Worm (Caenorhabditis elegans): ENCODE measurements around the gene kgb-2.

The kgb-2 gene

DNA sequence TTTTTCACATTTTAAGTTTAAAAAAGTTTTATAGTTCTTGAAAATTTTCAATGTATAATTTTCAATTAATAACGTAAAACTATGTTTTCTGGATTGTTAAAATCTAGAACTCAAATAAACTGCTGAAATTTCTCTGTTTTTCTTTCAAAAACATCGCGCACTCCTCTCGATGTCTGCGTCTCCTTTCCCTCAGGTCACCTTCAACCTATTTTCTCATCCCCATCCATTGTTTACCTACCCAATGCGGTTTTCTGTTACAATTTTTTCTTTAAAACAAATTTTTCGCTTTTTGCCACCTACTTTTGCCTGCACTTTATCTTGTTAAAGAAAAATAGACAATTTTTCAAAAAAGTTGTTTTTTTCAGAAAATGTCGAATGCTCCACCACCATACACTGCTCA is 26.7 kb downstream of the kgb-2 start, which contains the start of gene ZC416.2:
Gene ZC416.2, plus strand, starts transcription at position 366 of the 400 bp plus-strand sequence.
- TF ChIP-seq med-1 (GFP tag; optimal IDR thresholded peaks at IDR 0.05; ENCODE audit: insufficient read depth) (no peak), cog-1 (tag; optimal IDR thresholded peaks at IDR 0.05) (no peak)

DNA sequence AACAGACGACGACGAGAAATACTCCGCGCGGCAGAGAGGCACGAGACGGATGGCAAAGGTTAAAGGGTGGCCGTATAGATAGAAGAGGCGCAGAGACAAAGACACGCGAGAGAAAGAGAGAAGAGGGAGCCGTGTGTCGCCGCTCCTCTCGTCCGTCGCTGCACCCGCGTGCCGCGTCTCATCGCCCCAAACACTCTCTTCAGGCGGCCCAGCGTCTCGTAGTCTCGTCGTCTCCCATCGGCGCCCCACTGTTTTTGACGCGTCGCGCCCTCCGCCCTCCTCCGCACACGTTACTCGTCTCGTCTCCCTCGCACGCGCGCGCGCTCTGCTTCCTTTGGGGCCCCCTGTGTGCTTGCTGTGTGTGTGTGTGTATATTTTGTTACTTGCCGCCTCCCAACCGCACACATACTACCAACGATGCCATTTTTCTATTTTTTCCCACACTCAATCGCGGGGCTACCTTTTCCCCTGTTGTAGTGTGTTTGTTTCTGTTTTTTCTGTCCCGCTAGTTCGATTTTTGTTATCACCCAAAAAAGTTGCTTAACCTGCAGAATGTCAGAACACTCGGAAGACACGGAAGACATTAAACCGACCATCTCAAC is 30.0 kb downstream of the kgb-2 start, which contains the start of gene madf-9:
Gene madf-9, plus strand, starts transcription at position 552 of the 602 bp plus-strand sequence.
- TF ChIP-seq flt-1 (GFP tag; IDR thresholded peaks at IDR 0.05) (peak; percentile 18; the same call in 1 of the 2 replicates), cog-1 (tag; optimal IDR thresholded peaks at IDR 0.05) (peak; percentile 12), ztf-23 (GFP tag; IDR thresholded peaks at IDR 0.05) (no peak), ref-1 (GFP tag; conservative IDR thresholded peaks at IDR 0.05) (0 out of 2 replicates have a peak, but pooled peaks have one; percentile 6)

DNA sequence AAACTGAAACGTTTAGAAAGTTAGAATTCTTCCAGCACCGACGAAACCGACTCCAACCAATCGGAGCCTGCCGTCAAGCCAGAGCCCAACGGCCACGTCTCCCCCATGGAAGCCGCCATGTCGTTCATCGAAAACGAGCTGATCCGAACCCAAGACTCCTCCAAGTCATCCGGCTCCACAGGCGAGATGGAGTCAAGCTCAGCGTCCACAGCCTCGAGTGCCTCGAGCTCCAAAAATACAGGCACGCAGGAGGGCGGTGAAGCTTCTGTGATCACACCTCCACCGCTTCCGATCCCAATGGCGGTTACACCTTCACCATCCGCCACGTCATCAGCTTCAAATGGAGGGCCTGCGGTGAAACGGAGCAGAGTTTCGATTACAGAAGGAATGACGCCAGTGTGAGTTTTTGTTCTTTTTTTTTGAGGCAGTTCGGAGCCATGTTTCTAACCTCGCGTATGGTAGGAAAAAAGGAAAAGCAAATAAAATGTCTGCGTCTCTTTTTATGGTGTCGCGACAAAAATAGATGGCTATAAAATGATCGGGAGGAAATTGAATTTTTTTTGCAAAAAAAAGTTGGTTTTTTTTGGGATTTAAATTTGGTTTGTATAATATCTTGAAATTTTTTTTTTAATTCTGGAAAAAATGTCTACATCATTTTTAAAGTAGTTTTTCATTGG is 31.8 kb downstream of the kgb-2 start:
- TF ChIP-seq med-1 (GFP tag; optimal IDR thresholded peaks at IDR 0.05; ENCODE audit: insufficient read depth) (no peak), T22C8.4 (GFP tag; IDR thresholded peaks at IDR 0.05) (no peak), ztf-29 (GFP tag; IDR thresholded peaks at IDR 0.05) (no peak), tab-1 (GFP tag; IDR thresholded peaks at IDR 0.05) (no peak), ztf-23 (GFP tag; IDR thresholded peaks at IDR 0.05) (no peak), flt-1 (GFP tag; IDR thresholded peaks at IDR 0.05) (no peak), cog-1 (tag; optimal IDR thresholded peaks at IDR 0.05) (no peak), ref-1 (GFP tag; conservative IDR thresholded peaks at IDR 0.05) (no peak), klf-2 (GFP tag; conservative IDR thresholded peaks at IDR 0.05) (no peak)

DNA sequence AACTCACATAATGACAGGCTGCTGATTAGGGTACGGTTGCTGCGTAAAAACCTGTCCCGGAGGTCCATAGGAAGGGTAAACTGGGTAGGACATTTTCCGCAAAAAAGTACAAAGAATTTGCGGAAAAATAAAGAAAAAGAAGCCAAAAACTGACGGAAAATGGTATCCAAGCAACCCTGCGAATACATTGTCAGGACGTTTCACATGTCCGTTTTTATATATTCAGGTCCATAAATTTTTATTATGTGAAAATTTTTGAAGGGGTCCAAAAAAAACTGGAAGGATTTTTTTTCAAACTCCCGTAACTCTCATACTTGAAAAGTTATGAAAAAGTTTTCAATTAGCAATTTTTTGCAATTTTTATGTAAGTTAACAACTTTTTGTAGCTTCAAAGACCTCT is 35.6 kb downstream of the kgb-2 start, which contains the start of gene CC8.3:
Gene CC8.3, minus strand, starts transcription at position 101 of the 400 bp plus-strand sequence.
- TF ChIP-seq ztf-23 (GFP tag; IDR thresholded peaks at IDR 0.05) (no peak), med-1 (GFP tag; optimal IDR thresholded peaks at IDR 0.05; ENCODE audit: insufficient read depth) (no peak), ztf-29 (GFP tag; IDR thresholded peaks at IDR 0.05) (no peak), T22C8.4 (GFP tag; IDR thresholded peaks at IDR 0.05) (no peak), tab-1 (GFP tag; IDR thresholded peaks at IDR 0.05) (no peak), cog-1 (tag; optimal IDR thresholded peaks at IDR 0.05) (no peak), ref-1 (GFP tag; conservative IDR thresholded peaks at IDR 0.05) (no peak), klf-2 (GFP tag; conservative IDR thresholded peaks at IDR 0.05) (no peak), flt-1 (GFP tag; IDR thresholded peaks at IDR 0.05) (no peak)

DNA sequence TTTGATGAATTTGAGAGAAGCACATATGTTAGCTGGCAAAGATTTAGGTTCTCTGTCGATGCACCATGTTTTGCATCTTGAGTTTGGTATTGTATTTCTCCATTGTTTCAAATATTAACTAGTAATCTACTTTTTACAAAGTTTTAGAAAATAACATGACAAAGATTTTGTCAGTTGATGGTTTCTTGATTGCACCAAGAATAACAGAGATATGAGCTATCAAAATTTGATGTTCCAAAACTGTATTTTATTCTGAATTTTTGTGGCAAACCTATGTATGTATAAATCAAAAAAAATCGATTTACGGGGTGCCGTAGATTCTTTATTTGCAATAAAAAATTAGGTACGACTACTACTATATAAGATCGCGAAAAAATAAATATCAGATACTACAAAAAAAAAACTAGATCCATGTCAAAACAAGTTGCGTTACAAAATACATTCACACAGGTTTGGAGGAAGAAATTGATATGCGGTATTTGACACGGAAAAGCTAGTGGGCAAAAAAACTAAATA is 38.3 kb downstream of the kgb-2 start:
- TF ChIP-seq ztf-23 (GFP tag; IDR thresholded peaks at IDR 0.05) (no peak), T22C8.4 (GFP tag; IDR thresholded peaks at IDR 0.05) (no peak), flt-1 (GFP tag; IDR thresholded peaks at IDR 0.05) (no peak)

DNA sequence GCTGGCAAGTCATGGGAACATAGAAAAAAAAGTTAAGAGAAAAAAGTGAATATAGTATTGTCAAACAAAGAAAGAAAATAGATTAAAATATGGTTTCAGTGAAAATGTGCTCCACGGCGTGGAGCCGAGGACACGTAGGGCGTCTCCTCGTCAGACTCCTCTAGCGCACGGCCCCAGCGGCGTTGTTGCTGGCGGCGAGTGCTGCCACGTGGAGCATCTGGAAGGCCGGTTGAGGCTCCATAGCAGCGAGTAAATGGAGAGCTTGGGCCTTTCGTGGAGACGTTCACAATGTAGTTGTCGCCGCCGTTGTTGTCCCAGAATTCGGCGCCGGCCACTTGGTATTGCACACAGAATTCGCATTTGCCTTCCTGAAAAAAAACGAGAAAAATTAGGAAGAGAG is 38.9 kb downstream of the kgb-2 start:
- no peak for TF ChIP-seq T22C8.4 (GFP tag; IDR thresholded peaks at IDR 0.05)
- TF ChIP-seq ztf-23 (GFP tag; IDR thresholded peaks at IDR 0.05), result no peak
- TF ChIP-seq klf-2 (GFP tag; conservative IDR thresholded peaks at IDR 0.05), result no peak
- TF ChIP-seq ztf-29 (GFP tag; IDR thresholded peaks at IDR 0.05), result no peak
- no peak for TF ChIP-seq cog-1 (tag; optimal IDR thresholded peaks at IDR 0.05)
- TF ChIP-seq med-1 (GFP tag; optimal IDR thresholded peaks at IDR 0.05; ENCODE audit: insufficient read depth), result no peak
- no peak for TF ChIP-seq ref-1 (GFP tag; conservative IDR thresholded peaks at IDR 0.05)
- no peak for TF ChIP-seq flt-1 (GFP tag; IDR thresholded peaks at IDR 0.05)
- TF ChIP-seq tab-1 (GFP tag; IDR thresholded peaks at IDR 0.05), result no peak

DNA sequence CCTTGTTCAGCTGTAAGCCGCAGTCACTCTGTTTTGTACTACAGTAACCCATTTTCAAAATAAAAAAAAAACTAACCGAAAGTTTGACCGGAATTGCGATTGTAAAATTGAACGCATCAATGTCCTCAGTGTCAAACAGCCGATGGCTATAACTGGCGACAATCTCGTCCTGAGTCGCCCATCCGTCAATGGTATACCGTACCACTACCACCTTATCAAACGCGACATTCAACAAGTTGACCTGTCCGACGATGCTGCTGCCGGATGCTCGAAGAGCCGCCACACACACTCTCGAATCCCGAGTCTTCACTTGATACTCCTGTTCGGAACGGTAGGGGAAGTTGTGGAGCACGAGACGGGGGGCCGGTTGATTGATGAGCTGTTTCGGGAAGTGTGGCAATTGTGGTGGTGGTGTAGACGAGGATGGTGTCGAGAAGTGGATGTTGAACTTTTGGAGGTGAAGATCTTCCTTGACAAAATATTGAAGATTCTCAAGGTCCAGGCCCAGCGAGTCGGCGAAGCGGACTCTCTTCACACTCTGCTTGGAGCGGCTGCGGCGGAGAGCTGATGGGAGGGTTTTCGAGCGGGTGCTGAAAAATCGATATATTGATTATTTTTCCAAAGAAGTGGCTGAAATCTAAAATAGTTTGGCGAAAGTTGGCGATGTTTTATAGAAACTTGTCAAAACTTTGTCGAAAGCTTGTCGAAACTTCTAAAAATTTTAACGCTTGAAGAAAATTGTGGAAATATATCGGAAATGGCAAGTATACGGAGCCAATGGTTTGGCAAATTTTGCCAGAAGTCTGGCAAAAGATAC is 40.0 kb downstream of the kgb-2 start:
- no peak for TF ChIP-seq med-1 (GFP tag; optimal IDR thresholded peaks at IDR 0.05; ENCODE audit: insufficient read depth)
- TF ChIP-seq tab-1 (GFP tag; IDR thresholded peaks at IDR 0.05), result no peak
- no peak for TF ChIP-seq ztf-23 (GFP tag; IDR thresholded peaks at IDR 0.05)
- no peak for TF ChIP-seq cog-1 (tag; optimal IDR thresholded peaks at IDR 0.05)
- no peak for TF ChIP-seq flt-1 (GFP tag; IDR thresholded peaks at IDR 0.05)
- TF ChIP-seq T22C8.4 (GFP tag; IDR thresholded peaks at IDR 0.05), result 0 out of 2 replicates have a peak, but pooled peaks have one; percentile 11
- no peak for TF ChIP-seq ref-1 (GFP tag; conservative IDR thresholded peaks at IDR 0.05)

DNA sequence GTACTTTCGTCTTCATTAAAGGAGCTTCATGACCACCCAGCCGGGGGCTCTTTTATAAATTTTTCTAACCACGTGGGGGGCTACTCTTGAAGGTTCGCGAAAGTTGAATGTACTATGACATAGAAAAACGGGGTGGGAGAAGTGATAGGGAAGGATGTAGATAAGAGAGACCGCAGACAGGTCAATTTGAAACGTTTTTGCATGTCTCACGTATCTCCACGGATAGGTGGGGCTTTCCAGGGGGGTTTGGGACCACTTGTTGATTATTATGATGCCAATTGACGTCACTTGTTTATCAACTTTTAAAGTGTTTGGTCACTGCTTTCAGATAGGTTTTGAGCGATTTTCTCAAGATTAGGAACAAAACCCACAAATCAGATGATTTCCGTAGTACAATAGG is 41.0 kb downstream of the kgb-2 start:
- no peak for TF ChIP-seq ztf-23 (GFP tag; IDR thresholded peaks at IDR 0.05)

DNA sequence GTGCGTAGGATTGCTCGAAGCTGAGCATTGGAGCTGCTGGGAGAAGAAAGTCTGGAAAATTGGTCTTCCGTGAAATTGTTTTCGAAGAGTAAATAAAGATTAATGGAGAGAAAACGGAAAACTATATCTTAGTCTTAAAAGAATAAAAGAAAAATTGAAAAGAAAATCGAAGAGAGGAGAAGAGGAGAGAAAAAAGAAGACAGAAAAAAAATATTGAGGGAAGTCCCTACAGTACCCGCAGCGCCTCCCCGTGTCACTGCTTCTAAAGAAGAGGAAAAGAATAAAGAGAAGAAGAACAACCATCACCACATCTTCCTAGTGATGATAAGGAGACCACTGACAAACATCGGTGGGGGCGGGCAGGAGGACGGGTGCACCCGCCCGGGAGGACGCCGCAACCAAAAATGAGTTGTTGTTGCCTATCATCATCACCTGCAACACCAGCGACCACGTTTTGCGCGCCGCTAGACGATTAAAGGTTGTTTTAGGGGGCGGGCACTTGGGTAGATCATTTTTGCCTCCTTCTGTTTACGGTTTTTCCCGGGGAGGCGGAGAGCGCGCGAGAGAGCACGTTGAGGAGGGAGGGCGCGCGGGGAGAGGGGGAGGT is 42.2 kb downstream of the kgb-2 start, which contains the start of gene CC8.2:
Gene CC8.2, minus strand, starts transcription at position 51 of the 607 bp plus-strand sequence.
- no peak for TF ChIP-seq med-1 (GFP tag; optimal IDR thresholded peaks at IDR 0.05; ENCODE audit: insufficient read depth)
- no peak for TF ChIP-seq tab-1 (GFP tag; IDR thresholded peaks at IDR 0.05)
- no peak for TF ChIP-seq flt-1 (GFP tag; IDR thresholded peaks at IDR 0.05)
- no peak; the same call in 1 of the 2 replicates for TF ChIP-seq ref-1 (GFP tag; conservative IDR thresholded peaks at IDR 0.05)
- no peak for TF ChIP-seq cog-1 (tag; optimal IDR thresholded peaks at IDR 0.05)
- TF ChIP-seq ztf-29 (GFP tag; IDR thresholded peaks at IDR 0.05), result no peak
- TF ChIP-seq T22C8.4 (GFP tag; IDR thresholded peaks at IDR 0.05), result no peak
- no peak for TF ChIP-seq klf-2 (GFP tag; conservative IDR thresholded peaks at IDR 0.05)
- TF ChIP-seq ztf-23 (GFP tag; IDR thresholded peaks at IDR 0.05), result 0 out of 2 replicates have a peak, but pooled peaks have one; percentile 27
